Fruit fly (Drosophila melanogaster) Kc167 (cell line): ENCODE data around the gene CG32984.

ENCODE experiments used
- h ChIP-seq: fragments of >200 bp; optimal IDR thresholded peaks from 3 replicates; lab custom pipeline; 2018; ENCODE audit warnings: missing external identifiers
- insv ChIP-seq: fragments of >200 bp; optimal IDR thresholded peaks from 3 replicates; lab custom pipeline; 2018; ENCODE audit warnings: missing external identifiers
- psq ChIP-seq: fragments of >200 bp; optimal IDR thresholded peaks from 2 replicates; lab custom pipeline; 2017; ENCODE audit warnings: missing external identifiers
- ttk ChIP-seq: sonication (Bioruptor generic); optimal IDR thresholded peaks from 2 replicates; lab custom pipeline; 2017; ENCODE audit warnings: missing external identifiers

dm6 chr2L:8947989-8948388 lies 16.8 kb upstream of the CG32984 start:
- TF ChIP-seq insv (lab: Kevin White, UChicago) (no peak), psq (lab: Kevin White, UChicago) (no peak), ttk (lab: Kevin White, UChicago) (no peak), h (no peak)
